Worm (Caenorhabditis elegans) whole organism, L1 larva: Measurements from ENCODE around the gene cdh-10.

ENCODE experiments used
- C16A3.4 ChIP-seq: fragments of 150-350 bp; optimal IDR thresholded peaks from 2 replicates; lab custom pipeline; 2014; ENCODE audit warnings: missing biosample characterization, missing genetic modification characterization
- C34B4.2 ChIP-seq: sonication (generic microtip); optimal IDR thresholded peaks from 2 replicates; lab custom pipeline; 2017; ENCODE audit warnings: mild to moderate bottlenecking, missing genetic modification characterization, missing compliant biosample characterization
- aha-1 ChIP-seq: fragments of 150-350 bp; optimal IDR thresholded peaks from 2 replicates; lab custom pipeline; 2014; ENCODE audit warnings: missing biosample characterization, missing genetic modification characterization
- alr-1 ChIP-seq: fragments of 200-800 bp; sonication (Bioruptor generic); optimal IDR thresholded peaks from 2 replicates; lab custom pipeline; 2018; ENCODE audit warnings: borderline replicate concordance, mild to moderate bottlenecking, missing genetic modification characterization, missing compliant biosample characterization
- ama-1 ChIP-seq: fragments of 150-350 bp; optimal IDR thresholded peaks from 2 replicates; lab custom pipeline; 2014
- blmp-1 ChIP-seq: fragments of 150-350 bp; optimal IDR thresholded peaks from 2 replicates; lab custom pipeline; 2014; ENCODE audit warnings: missing biosample characterization, missing genetic modification characterization
- ceh-63 ChIP-seq: fragments of 200-800 bp; sonication (Bioruptor generic); optimal IDR thresholded peaks from 2 replicates; lab custom pipeline; 2018; ENCODE audit warnings: mild to moderate bottlenecking, missing genetic modification characterization, missing compliant biosample characterization
- dpl-1 ChIP-seq, 3 experiments: fragments of 150-350 bp in 2 of 3; sonication (generic microtip) in 1 of 3; optimal IDR thresholded peaks; 2 replicates each; lab custom pipeline; 2014 to 2017; ENCODE audit warnings: missing biosample characterization in 3 of 3, missing genetic modification characterization in 3 of 3, missing genetic modification reagents in 3 of 3
- efl-1 ChIP-seq, 4 experiments: fragments of 150-350 bp; optimal IDR thresholded peaks in 3 of 4; peaks in 1 of 4; 1 replicate in 1 of 4; 2 replicates in 3 of 4; lab custom pipeline; 2014; ENCODE audit warnings: missing biosample characterization in 2 of 4, missing genetic modification characterization in 2 of 4, missing genetic modification reagents in 2 of 4
- egl-13 ChIP-seq: sonication (generic microtip); optimal IDR thresholded peaks from 2 replicates; lab custom pipeline; 2016; ENCODE audit warnings: missing genotype, missing genetic modification reagents, missing genetic modification characterization, missing compliant biosample characterization
- elt-2 ChIP-seq: sonication (generic microtip); optimal IDR thresholded peaks from 2 replicates; lab custom pipeline; 2016; ENCODE audit warnings: missing genetic modification characterization, mild to moderate bottlenecking, inconsistent platforms, missing compliant biosample characterization, missing genetic modification reagents
- elt-3 ChIP-seq, 6 experiments: fragments of 150-350 bp in 1 of 6; sonication (generic microtip); optimal IDR thresholded peaks; 2 replicates each; lab custom pipeline; 2017 to 2018; ENCODE audit warnings: missing biosample characterization in 6 of 6, missing genetic modification characterization in 6 of 6, inconsistent platforms in 1 of 6
- ets-5 ChIP-seq: fragments of 200-800 bp; sonication (Bioruptor generic); IDR thresholded peaks from 2 replicates; pipeline ENCODE4 v1.3.6; 2022; ENCODE audit warnings: missing genetic modification characterization, missing compliant biosample characterization
- fkh-4 ChIP-seq: sonication (generic microtip); optimal IDR thresholded peaks from 2 replicates; lab custom pipeline; 2016; ENCODE audit warnings: missing compliant biosample characterization, missing genetic modification characterization, borderline replicate concordance
- fkh-8 ChIP-seq: sonication (generic microtip); optimal IDR thresholded peaks from 2 replicates; lab custom pipeline; 2016; ENCODE audit warnings: mild to moderate bottlenecking, missing genetic modification characterization, missing compliant biosample characterization
- hpl-2 ChIP-seq: fragments of 150-350 bp; optimal IDR thresholded peaks from 2 replicates; lab custom pipeline; 2014; ENCODE audit warnings: missing biosample characterization, missing genetic modification reagents, missing genetic modification characterization
- isw-1 ChIP-seq: fragments of 200-800 bp; sonication (Bioruptor generic); IDR thresholded peaks from 2 replicates; pipeline ENCODE4 v1.3.6; 2022; ENCODE audit warnings: missing genetic modification characterization, missing compliant biosample characterization
- lin-13 ChIP-seq: fragments of 150-350 bp; optimal IDR thresholded peaks from 2 replicates; lab custom pipeline; 2014; ENCODE audit warnings: missing biosample characterization, missing genetic modification reagents, missing genetic modification characterization
- lin-35 ChIP-seq, 2 experiments: fragments of 150-350 bp; optimal IDR thresholded peaks; 2 replicates each; lab custom pipeline; 2014; ENCODE audit warnings: missing biosample characterization in 2 of 2, missing genetic modification characterization in 2 of 2, missing genetic modification reagents in 2 of 2
- lsy-2 ChIP-seq, 2 experiments: fragments of 150-350 bp; optimal IDR thresholded peaks; 2 replicates each; lab custom pipeline; 2014; ENCODE audit warnings: missing biosample characterization in 2 of 2, missing genetic modification characterization in 2 of 2
- nhr-11 ChIP-seq: fragments of 150-350 bp; optimal IDR thresholded peaks from 2 replicates; lab custom pipeline; 2014; ENCODE audit warnings: missing biosample characterization, missing genetic modification characterization
- nhr-19 ChIP-seq: fragments of 200-800 bp; sonication (Bioruptor generic); conservative IDR thresholded peaks from 2 replicates; pipeline ENCODE4 v1.3.6; 2022; ENCODE audit warnings: missing genetic modification characterization, missing compliant biosample characterization
- nhr-20 ChIP-seq: sonication (generic microtip); optimal IDR thresholded peaks from 2 replicates; lab custom pipeline; 2016; ENCODE audit warnings: mild to moderate bottlenecking, missing genetic modification characterization, missing compliant biosample characterization
- nhr-28 ChIP-seq: fragments of 150-350 bp; optimal IDR thresholded peaks from 2 replicates; lab custom pipeline; 2014; ENCODE audit warnings: missing biosample characterization, missing genetic modification characterization
- nhr-47 ChIP-seq: sonication (generic microtip); optimal IDR thresholded peaks from 2 replicates; lab custom pipeline; 2016; ENCODE audit warnings: mild to moderate bottlenecking, missing genetic modification characterization, moderate library complexity, missing compliant biosample characterization
- nhr-71 ChIP-seq: sonication (generic microtip); optimal IDR thresholded peaks from 2 replicates; lab custom pipeline; 2016; ENCODE audit warnings: mild to moderate bottlenecking, missing genetic modification characterization, moderate library complexity, missing compliant biosample characterization
- nhr-90 ChIP-seq: sonication (generic microtip); optimal IDR thresholded peaks from 2 replicates; lab custom pipeline; 2016; ENCODE audit warnings: mild to moderate bottlenecking, missing genetic modification characterization, missing compliant biosample characterization; ENCODE audit not compliant: poor library complexity
- snu-23 ChIP-seq: sonication (generic microtip); optimal IDR thresholded peaks from 2 replicates; lab custom pipeline; 2016; ENCODE audit warnings: missing genetic modification characterization, missing compliant biosample characterization
- swsn-7 ChIP-seq: sonication (generic microtip); optimal IDR thresholded peaks from 2 replicates; lab custom pipeline; 2016; ENCODE audit warnings: missing genetic modification characterization, missing compliant biosample characterization
- tbx-2 ChIP-seq: sonication (generic microtip); optimal IDR thresholded peaks from 2 replicates; lab custom pipeline; 2016; ENCODE audit warnings: missing genetic modification characterization, missing compliant biosample characterization
- unc-130 ChIP-seq: fragments of 150-350 bp; optimal IDR thresholded peaks from 2 replicates; lab custom pipeline; 2017; ENCODE audit warnings: missing biosample characterization, missing genetic modification characterization, inconsistent platforms
- unc-30 ChIP-seq: sonication (generic microtip); optimal IDR thresholded peaks from 2 replicates; lab custom pipeline; 2017; ENCODE audit warnings: missing biosample characterization, missing genetic modification characterization
- vab-15 ChIP-seq: sonication (generic microtip); optimal IDR thresholded peaks from 2 replicates; lab custom pipeline; 2017; ENCODE audit warnings: missing genotype, mild to moderate bottlenecking, missing genetic modification characterization, missing compliant biosample characterization
- xbp-1 ChIP-seq: sonication (generic microtip); optimal IDR thresholded peaks from 2 replicates; lab custom pipeline; 2016; ENCODE audit warnings: missing genetic modification characterization, missing compliant biosample characterization
- zag-1 ChIP-seq: fragments of 150-350 bp; optimal IDR thresholded peaks from 2 replicates; lab custom pipeline; 2014; ENCODE audit warnings: missing biosample characterization, missing genetic modification characterization
- zip-4 ChIP-seq: fragments of 200-800 bp; sonication (Bioruptor generic); optimal IDR thresholded peaks from 2 replicates; lab custom pipeline; 2018; ENCODE audit warnings: mild to moderate bottlenecking, missing genetic modification characterization, moderate library complexity, missing compliant biosample characterization
- ztf-4 ChIP-seq: fragments of 150-350 bp; optimal IDR thresholded peaks from 2 replicates; lab custom pipeline; 2014; ENCODE audit warnings: missing biosample characterization, missing genetic modification characterization

The cdh-10 gene

DNA sequence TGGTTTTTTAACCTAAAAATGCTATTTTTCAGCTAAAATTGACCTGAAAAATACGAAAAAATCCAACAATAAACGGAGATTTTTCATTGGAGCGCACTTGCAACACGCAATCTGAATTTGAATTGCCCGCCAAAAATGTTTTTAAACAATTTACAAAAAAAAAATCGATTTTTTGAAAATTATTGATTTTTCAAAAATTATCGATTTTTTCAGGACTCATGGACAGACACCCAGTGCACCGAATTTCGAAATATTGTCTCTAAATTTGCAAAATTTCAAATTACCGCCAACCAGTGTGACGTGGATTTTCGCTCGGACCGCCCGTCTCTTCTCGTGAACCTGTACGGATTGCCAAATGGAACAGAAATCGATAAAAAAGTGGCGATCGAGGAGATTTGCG lies 71.4 kb downstream of the cdh-10 start:
- TF ChIP-seq egl-13 (tag; lab: Kevin White, UChicago) (no peak), vab-15 (no peak), nhr-11 (no peak)
- TF ChIP-seq, all 84 proteins: peak for 0

DNA sequence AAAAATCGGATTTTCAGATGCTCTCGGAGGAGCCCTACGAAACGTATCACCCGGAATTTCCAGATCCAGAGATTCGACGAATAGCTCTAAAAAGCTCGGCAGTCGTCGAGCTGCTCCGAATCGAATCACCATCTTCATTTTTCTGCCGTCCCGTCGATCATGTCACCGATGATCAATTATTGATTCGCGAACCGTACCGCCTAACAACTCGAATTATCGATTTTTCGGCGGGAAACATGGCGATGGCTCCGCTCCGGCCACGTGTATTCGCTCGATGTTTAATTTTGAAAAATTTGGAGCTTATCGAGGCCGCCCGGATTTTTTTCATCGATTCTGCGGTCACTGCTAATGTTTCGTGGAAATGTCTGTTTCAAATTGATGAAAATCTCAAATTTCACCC lies 72.4 kb downstream of the cdh-10 start, which contains the start of gene eri-5:
TSS of gene eri-5 (plus strand) at position 18 of the 400 bp plus-strand sequence.
- TF ChIP-seq ceh-63 (GFP tag; lab: Kevin White, UChicago) (no peak), unc-130 (tag; lab: Kevin White, UChicago) (no peak), efl-1 (optimal IDR thresholded peaks at IDR 0.05; lab: Kevin White, UChicago) (no peak), efl-1 (GFP tag; optimal IDR thresholded peaks at IDR 0.05 in 1 of 2; lab: Kevin White, UChicago) (peak in 1 of 2 experiments; percentile 41), tbx-2 (no peak)

DNA sequence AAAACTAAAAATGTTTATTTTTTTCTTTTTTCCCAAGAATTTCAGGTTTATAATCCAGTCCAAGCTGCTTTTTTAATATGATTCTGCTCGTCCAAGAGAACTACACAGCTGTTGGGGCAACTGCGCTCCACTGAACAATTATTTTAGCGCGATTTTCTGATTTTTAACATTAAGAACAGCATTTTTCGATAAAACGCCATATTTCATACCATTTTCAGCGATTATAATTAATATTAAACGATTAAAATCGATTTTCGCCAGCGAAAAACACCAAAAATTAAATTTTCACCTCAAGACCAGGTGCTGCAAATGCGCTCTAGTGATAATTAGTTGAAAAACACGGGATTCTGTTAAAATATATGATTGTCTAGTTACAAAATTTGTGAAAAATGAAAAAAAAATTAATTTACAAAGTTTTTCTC lies 72.9 kb downstream of the cdh-10 start:
- TF ChIP-seq snu-23 (GFP tag; lab: Kevin White, UChicago) (peak; percentile 41), elt-2 (peak; percentile 14), ztf-4 (tag; lab: Kevin White, UChicago) (peak; percentile 90), tbx-2 (peak; percentile 12), hpl-2 (peak; percentile 43), C16A3.4 (tag; lab: Kevin White, UChicago) (peak; percentile 10), ama-1 (peak; percentile 54), egl-13 (tag; lab: Kevin White, UChicago) (no peak), aha-1 (tag; lab: Kevin White, UChicago) (no peak), lin-13 (GFP tag; lab: Kevin White, UChicago) (peak; percentile 21), nhr-90 (tag; lab: Kevin White, UChicago) (peak; percentile 58), nhr-47 (tag; lab: Kevin White, UChicago) (peak; percentile 43), swsn-7 (tag; lab: Kevin White, UChicago) (peak; percentile 6), unc-30 (no peak), isw-1 (GFP tag; lab: Robert Waterston, UW) (no peak), nhr-19 (no peak; the same call in 1 of the 2 replicates), lsy-2 (tag; optimal IDR thresholded peaks at IDR 0.05; lab: Kevin White, UChicago) (peak; percentile 42 to 53), xbp-1 (tag; lab: Kevin White, UChicago) (peak; percentile 12), C34B4.2 (tag; lab: Kevin White, UChicago) (peak; percentile 18), lin-35 (GFP tag; optimal IDR thresholded peaks at IDR 0.05; lab: Kevin White, UChicago) (peak in 1 of 2 experiments; percentile 69), elt-3 (tag; optimal IDR thresholded peaks at IDR 0.05; lab: Kevin White, UChicago) (peak in 2 of 6 experiments; percentile 6 to 52), fkh-4 (tag; lab: Kevin White, UChicago) (no peak), blmp-1 (tag; lab: Kevin White, UChicago) (peak; percentile 12), dpl-1 (GFP tag; optimal IDR thresholded peaks at IDR 0.05; lab: Kevin White, UChicago) (peak; percentile 12 to 59 (median 45)), nhr-71 (tag; lab: Kevin White, UChicago) (peak; percentile 45), alr-1 (tag; lab: Kevin White, UChicago) (no peak), zag-1 (no peak), nhr-28 (no peak), zip-4 (GFP tag; lab: Kevin White, UChicago) (peak; percentile 12), nhr-20 (tag; lab: Kevin White, UChicago) (peak; percentile 7), efl-1 (optimal IDR thresholded peaks at IDR 0.05; lab: Kevin White, UChicago) (peak; percentile 12 to 44), efl-1 (GFP tag; optimal IDR thresholded peaks at IDR 0.05 in 1 of 2; lab: Kevin White, UChicago) (peak; percentile 64 to 93)
- TF ChIP-seq, all 84 proteins: peak for 22

DNA sequence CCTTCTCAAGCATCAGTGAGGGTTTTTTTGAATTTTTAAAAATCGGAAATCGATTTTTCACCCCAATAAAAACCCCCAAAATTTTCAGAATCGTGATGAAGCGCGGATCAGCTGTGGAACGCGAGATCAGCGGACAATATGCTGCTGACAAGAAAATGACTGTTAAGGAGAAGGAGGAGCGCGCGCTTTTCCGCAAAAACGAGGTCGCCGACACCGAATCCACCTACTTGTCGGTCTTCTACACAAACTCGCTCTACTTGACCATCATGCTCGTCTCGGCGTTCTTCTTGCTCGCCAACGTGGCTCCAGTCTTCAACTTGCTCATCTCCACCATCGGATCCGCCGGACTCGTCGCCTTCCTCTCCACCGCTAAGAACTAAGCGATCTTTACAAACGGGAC lies 73.4 kb downstream of the cdh-10 start:
- TF ChIP-seq efl-1 (optimal IDR thresholded peaks at IDR 0.05; lab: Kevin White, UChicago): no peak
- TF ChIP-seq efl-1 (GFP tag; optimal IDR thresholded peaks at IDR 0.05 in 1 of 2; lab: Kevin White, UChicago): peak in 1 of 2 experiments; percentile 60
- TF ChIP-seq ets-5 (GFP tag; lab: Robert Waterston, UW): 0 out of 2 replicates have a peak, but pooled peaks have one; percentile 50
- TF ChIP-seq fkh-8 (tag; lab: Kevin White, UChicago): no peak
